Worm (Caenorhabditis elegans): Measurements from ENCODE around the gene swan-1.

DNA sequence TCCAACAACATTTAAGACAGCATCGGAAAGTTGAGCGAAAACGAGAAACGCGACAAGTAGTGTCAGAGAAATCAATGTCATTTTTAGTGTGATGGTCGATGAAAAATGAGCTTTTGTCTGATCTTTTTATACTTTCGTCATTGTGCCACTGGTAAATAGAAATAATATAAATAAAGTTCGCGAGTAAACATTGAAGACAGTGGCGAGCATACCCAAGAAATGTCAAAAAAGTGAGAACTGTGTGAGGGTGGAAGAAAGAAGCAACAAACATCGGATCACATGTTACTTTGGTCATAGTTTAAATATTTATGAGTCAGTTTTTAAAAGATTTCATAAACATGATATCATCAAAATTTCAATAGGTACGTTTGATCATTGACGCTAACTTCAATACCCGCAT is 47.3 kb upstream of the swan-1 start, which contains the start of gene ttr-21:
- TF ChIP-seq nhr-237 (tag; optimal IDR thresholded peaks at IDR 0.05) (no peak), mep-1 (tag; optimal IDR thresholded peaks at IDR 0.05) (no peak), fkh-10 (GFP tag; optimal IDR thresholded peaks at IDR 0.05) (no peak), rnt-1 (tag; optimal IDR thresholded peaks at IDR 0.05) (no peak), lin-13 (GFP tag; optimal IDR thresholded peaks at IDR 0.05) (no peak), nhr-84 (tag; optimal IDR thresholded peaks at IDR 0.05) (no peak), egl-27 (tag; optimal IDR thresholded peaks at IDR 0.05) (no peak)
